Worm (Caenorhabditis elegans): ENCODE data around the gene cyp-35D1.

The cyp-35D1 gene

DNA sequence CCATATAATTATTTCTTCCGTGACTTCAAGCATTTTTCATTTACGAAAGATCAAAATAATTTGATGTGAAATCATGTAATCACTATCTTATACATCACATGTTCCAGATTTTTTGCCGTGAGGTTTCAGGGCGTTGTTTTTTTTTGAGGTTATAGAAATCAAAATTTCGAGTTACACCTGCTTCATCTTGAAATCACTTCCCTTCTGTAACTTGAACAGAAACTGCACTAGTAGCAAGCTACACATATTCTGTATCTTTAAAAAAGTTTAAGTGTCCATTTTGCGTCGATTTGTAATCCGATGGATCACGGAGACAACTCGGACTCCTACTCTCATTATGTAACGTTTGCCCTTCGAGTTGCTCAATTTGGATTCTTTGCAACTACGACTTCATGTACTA is 21.6 kb downstream of the cyp-35D1 start, which contains the start of gene F22B8.3:
Gene F22B8.3, plus strand, starts transcription at position 301 of the 400 bp plus-strand sequence.
- TF ChIP-seq pax-3 (tag; optimal IDR thresholded peaks at IDR 0.05) (no peak), efl-1 (optimal IDR thresholded peaks at IDR 0.05) (no peak), efl-1 (GFP tag; optimal IDR thresholded peaks at IDR 0.05 in 1 of 2) (peak in 1 of 2 experiments; percentile 58)

ce11 chrV:16094284-16094683 is 25.2 kb downstream of the cyp-35D1 start, which contains the start of gene F22B8.7:
Gene F22B8.7 (plus strand): TSS chrV:16094584.
- no peak for TF ChIP-seq lin-13 (GFP tag; optimal IDR thresholded peaks at IDR 0.05)
- TF ChIP-seq ceh-82 (tag; optimal IDR thresholded peaks at IDR 0.05), result no peak
- no peak for TF ChIP-seq sup-37 (GFP tag; optimal IDR thresholded peaks at IDR 0.05)
- no peak for TF ChIP-seq swsn-7 (tag; optimal IDR thresholded peaks at IDR 0.05)
- TF ChIP-seq ama-1 (optimal IDR thresholded peaks at IDR 0.05), result no peak
- no peak for TF ChIP-seq mab-9 (GFP tag; IDR thresholded peaks at IDR 0.05)
- no peak for TF ChIP-seq vab-15 (tag; optimal IDR thresholded peaks at IDR 0.05)
- no peak for TF ChIP-seq C34B4.2 (tag; optimal IDR thresholded peaks at IDR 0.05)
- no peak for TF ChIP-seq hpl-2 (GFP tag; optimal IDR thresholded peaks at IDR 0.05)
- TF ChIP-seq isw-1 (GFP tag; IDR thresholded peaks at IDR 0.05), result no peak
- TF ChIP-seq lsy-2 (tag; optimal IDR thresholded peaks at IDR 0.05), result no peak
- no peak for TF ChIP-seq hlh-4 (tag; optimal IDR thresholded peaks at IDR 0.05)
- no peak for TF ChIP-seq dpl-1 (GFP tag; optimal IDR thresholded peaks at IDR 0.05)
- no peak for TF ChIP-seq zip-4 (GFP tag; optimal IDR thresholded peaks at IDR 0.05)
- TF ChIP-seq C16A3.4 (tag; optimal IDR thresholded peaks at IDR 0.05), result no peak
- TF ChIP-seq unc-62 (GFP tag; optimal IDR thresholded peaks at IDR 0.05), result no peak
- no peak for TF ChIP-seq mdl-1 (tag; optimal IDR thresholded peaks at IDR 0.05)
- no peak for TF ChIP-seq elt-3 (tag; optimal IDR thresholded peaks at IDR 0.05)
- TF ChIP-seq nhr-28 (tag; optimal IDR thresholded peaks at IDR 0.05), result no peak

DNA sequence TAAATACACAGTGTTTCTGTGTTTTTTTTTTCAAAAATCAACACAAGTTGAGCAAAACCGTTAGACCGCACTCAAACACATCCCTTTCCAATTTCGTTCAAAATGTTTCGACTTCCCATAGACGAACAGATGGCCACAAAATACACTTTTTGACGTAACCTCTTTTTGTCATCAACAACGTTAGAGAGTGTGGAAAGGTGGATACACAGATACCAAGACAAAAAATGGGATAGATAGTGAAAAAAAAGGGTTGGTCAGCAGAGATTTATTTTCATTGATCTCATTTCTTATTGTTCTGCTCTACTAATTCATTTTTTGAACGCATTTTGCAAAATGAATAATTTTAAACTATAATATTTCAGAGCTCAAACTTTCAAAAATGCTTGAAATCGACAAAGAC is 25.8 kb downstream of the cyp-35D1 start:
- TF ChIP-seq ceh-88 (GFP tag; IDR thresholded peaks at IDR 0.05), result no peak
- TF ChIP-seq skn-1 (tag; optimal IDR thresholded peaks at IDR 0.05), result peak; percentile 58
- TF ChIP-seq rnt-1 (tag; optimal IDR thresholded peaks at IDR 0.05), result peak; percentile 43
- peak in 1 of 6 experiments; percentile 58 for TF ChIP-seq elt-3 (tag; optimal IDR thresholded peaks at IDR 0.05)
- TF ChIP-seq nhr-19 (GFP tag; conservative IDR thresholded peaks at IDR 0.05), result peak; percentile 28
- TF ChIP-seq egl-27 (tag; optimal IDR thresholded peaks at IDR 0.05), result no peak
- peak; percentile 38 for TF ChIP-seq mep-1 (tag; optimal IDR thresholded peaks at IDR 0.05)
- TF ChIP-seq nhr-47 (tag; optimal IDR thresholded peaks at IDR 0.05), result no peak
- peak; percentile 81 for TF ChIP-seq blmp-1 (tag; optimal IDR thresholded peaks at IDR 0.05)
- peak; percentile 39 for TF ChIP-seq nhr-20 (tag; optimal IDR thresholded peaks at IDR 0.05)

DNA sequence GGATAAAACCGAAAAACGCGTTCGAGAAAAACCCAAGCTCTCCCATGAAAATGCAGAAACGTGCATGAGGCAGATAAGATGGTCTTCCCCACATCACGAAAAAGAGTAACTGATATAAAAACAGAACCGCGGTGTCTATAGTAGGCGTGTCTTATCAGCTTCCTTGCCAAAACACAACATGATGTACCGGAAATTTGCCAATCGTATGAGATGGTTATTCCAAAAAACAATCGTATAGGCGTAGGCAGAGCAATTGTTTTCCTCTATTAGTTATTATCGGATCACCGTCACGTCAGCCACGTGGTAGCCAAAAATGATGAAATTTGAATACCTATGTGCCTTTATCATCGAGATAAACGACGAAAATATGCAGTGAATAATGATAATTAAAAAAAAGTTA is 30.4 kb downstream of the cyp-35D1 start, which contains the start of gene str-7:
Gene str-7, minus strand, starts transcription at position 101 of the 400 bp plus-strand sequence.
- TF ChIP-seq isw-1 (GFP tag; IDR thresholded peaks at IDR 0.05), result no peak
- no peak for TF ChIP-seq mep-1 (tag; optimal IDR thresholded peaks at IDR 0.05)
- no peak for TF ChIP-seq snu-23 (GFP tag; optimal IDR thresholded peaks at IDR 0.05)
- TF ChIP-seq pqm-1 (tag; optimal IDR thresholded peaks at IDR 0.05), result no peak
- no peak for TF ChIP-seq C04F5.9 (tag; optimal IDR thresholded peaks at IDR 0.05)
- no peak for TF ChIP-seq lir-3 (tag; optimal IDR thresholded peaks at IDR 0.05; ENCODE audit: poor library complexity)
- TF ChIP-seq pag-3 (tag; optimal IDR thresholded peaks at IDR 0.05; ENCODE audit: borderline replicate concordance, insufficient read depth), result no peak
- no peak for TF ChIP-seq snpc-4 (tag; optimal IDR thresholded peaks at IDR 0.05)
